Fruit fly (Drosophila melanogaster): ENCODE measurements around the gene CG15169.

The CG15169 gene

dm6 chr2L:19034213-19034929 lies 43.6 kb downstream of the CG15169 start, which contains the start of the genes mib2 and CG31800 (continued):
- no peak for TF ChIP-seq CG10654 (GFP tag; optimal IDR thresholded peaks at IDR 0.05)
- no peak for TF ChIP-seq Ada2b (GFP tag; IDR thresholded peaks at IDR 0.05)
- TF ChIP-seq croc (GFP tag; conservative IDR thresholded peaks at IDR 0.05): no peak
- TF ChIP-seq btn (GFP tag; optimal IDR thresholded peaks at IDR 0.05): no peak
- no peak for TF ChIP-seq CG11696 (GFP tag; IDR thresholded peaks at IDR 0.05)
- TF ChIP-seq Stat92E (GFP tag; optimal IDR thresholded peaks at IDR 0.05): no peak
- TF ChIP-seq Eip74EF (GFP tag; optimal IDR thresholded peaks at IDR 0.05): no peak
- TF ChIP-seq CG32772 (GFP tag; IDR thresholded peaks at IDR 0.05): no peak
- TF ChIP-seq nerfin-2 (GFP tag; IDR thresholded peaks at IDR 0.05; ENCODE audit: partially characterized antibody): peak; percentile 78
- TF ChIP-seq CG2889 (GFP tag; IDR thresholded peaks at IDR 0.05): no peak
- no peak for TF ChIP-seq BtbVII (GFP tag; optimal IDR thresholded peaks at IDR 0.05)
- no peak for TF ChIP-seq Mad (GFP tag; optimal IDR thresholded peaks at IDR 0.05)
- peak; percentile 78 for TF ChIP-seq CG13287 (GFP tag; IDR thresholded peaks at IDR 0.05; ENCODE audit: partially characterized antibody)
- no peak for TF ChIP-seq mam (GFP tag; optimal IDR thresholded peaks at IDR 0.05)
- no peak for TF ChIP-seq CG14667 (GFP tag; IDR thresholded peaks at IDR 0.05)
- TF ChIP-seq HLHmδ (GFP tag; optimal IDR thresholded peaks at IDR 0.05): no peak
- peak in 1 of 2 experiments; percentile 77 for TF ChIP-seq Pdp1 (GFP tag; optimal IDR thresholded peaks at IDR 0.05)
- TF ChIP-seq exex (tag; optimal IDR thresholded peaks at IDR 0.05): no peak
- TF ChIP-seq CG15011 (GFP tag; optimal IDR thresholded peaks at IDR 0.05): no peak
- TF ChIP-seq ci (GFP tag; IDR thresholded peaks at IDR 0.05): no peak
- TF ChIP-seq gcm2 (GFP tag; optimal IDR thresholded peaks at IDR 0.05): no peak
- TF ChIP-seq vvl (GFP tag; IDR thresholded peaks at IDR 0.05): peak; percentile 8; the same call in 1 of the 2 replicates
- no peak for TF ChIP-seq tap (tag; optimal IDR thresholded peaks at IDR 0.05)
- TF ChIP-seq sug (tag; optimal IDR thresholded peaks at IDR 0.05): peak; percentile 38
- no peak for TF ChIP-seq CG12155 (GFP tag; optimal IDR thresholded peaks at IDR 0.05)
- peak; percentile 73 for TF ChIP-seq CG2116 (GFP tag; optimal IDR thresholded peaks at IDR 0.05)
- no peak for TF ChIP-seq CG8089 (GFP tag; optimal IDR thresholded peaks at IDR 0.05)
- peak; percentile 1 for TF ChIP-seq CG13894 (tag; optimal IDR thresholded peaks at IDR 0.05)
- peak; percentile 37 for TF ChIP-seq Abd-B (GFP tag; optimal IDR thresholded peaks at IDR 0.05)
- TF ChIP-seq hbn (GFP tag; IDR thresholded peaks at IDR 0.05; ENCODE audit: partially characterized antibody): peak; percentile 55
- no peak for TF ChIP-seq Max (GFP tag; optimal IDR thresholded peaks at IDR 0.05)
- no peak for TF ChIP-seq eyg (GFP tag; optimal IDR thresholded peaks at IDR 0.05)
- TF ChIP-seq CG17359 (tag; optimal IDR thresholded peaks at IDR 0.05): no peak
- peak; percentile 32 for TF ChIP-seq CG10147 (GFP tag; optimal IDR thresholded peaks at IDR 0.05)
- TF ChIP-seq CG1024 (GFP tag; IDR thresholded peaks at IDR 0.05): no peak
- TF ChIP-seq Xbp1 (GFP tag; optimal IDR thresholded peaks at IDR 0.05): peak; percentile 26
- peak; percentile 57 for TF ChIP-seq dm (GFP tag; optimal IDR thresholded peaks at IDR 0.05)
- no peak for TF ChIP-seq HmgZ (tag; optimal IDR thresholded peaks at IDR 0.05)
- TF ChIP-seq CG10543 (GFP tag; optimal IDR thresholded peaks at IDR 0.05): no peak
- peak; percentile 17 for TF ChIP-seq scrt (GFP tag; optimal IDR thresholded peaks at IDR 0.05)
- peak; percentile 10 for TF ChIP-seq lilli (GFP tag; optimal IDR thresholded peaks at IDR 0.05)
- TF ChIP-seq hth (optimal IDR thresholded peaks at IDR 0.05): no peak
- TF ChIP-seq amos (GFP tag; IDR thresholded peaks at IDR 0.05; ENCODE audit: partially characterized antibody): peak; percentile 88
- TF ChIP-seq CG13424 (tag; optimal IDR thresholded peaks at IDR 0.05): peak; percentile 2
- peak; percentile 65 for TF ChIP-seq MBD-R2 (GFP tag; IDR thresholded peaks at IDR 0.05)
- no peak for TF ChIP-seq ken (GFP tag; IDR thresholded peaks at IDR 0.05)
- peak; percentile 5 for TF ChIP-seq CG3281 (GFP tag; optimal IDR thresholded peaks at IDR 0.05)
- TF ChIP-seq CG4424 (GFP tag; optimal IDR thresholded peaks at IDR 0.05): no peak
- no peak for TF ChIP-seq eve (GFP tag; optimal IDR thresholded peaks at IDR 0.05)

Measured in whole organism, embryonic.